Worm (Caenorhabditis elegans) whole organism, L1 larva: ENCODE results near the gene prx-5.

ENCODE experiments used
- efl-1 ChIP-seq, 4 experiments: fragments of 150-350 bp; optimal IDR thresholded peaks in 3 of 4; peaks in 1 of 4; 1 replicate in 1 of 4; 2 replicates in 3 of 4; lab custom pipeline; 2014; ENCODE audit warnings: missing biosample characterization in 2 of 4, missing genetic modification characterization in 2 of 4, missing genetic modification reagents in 2 of 4
- rnt-1 ChIP-seq: sonication (generic microtip); optimal IDR thresholded peaks from 2 replicates; lab custom pipeline; 2016; ENCODE audit warnings: mild to moderate bottlenecking, missing genetic modification characterization, moderate library complexity, missing compliant biosample characterization

DNA sequence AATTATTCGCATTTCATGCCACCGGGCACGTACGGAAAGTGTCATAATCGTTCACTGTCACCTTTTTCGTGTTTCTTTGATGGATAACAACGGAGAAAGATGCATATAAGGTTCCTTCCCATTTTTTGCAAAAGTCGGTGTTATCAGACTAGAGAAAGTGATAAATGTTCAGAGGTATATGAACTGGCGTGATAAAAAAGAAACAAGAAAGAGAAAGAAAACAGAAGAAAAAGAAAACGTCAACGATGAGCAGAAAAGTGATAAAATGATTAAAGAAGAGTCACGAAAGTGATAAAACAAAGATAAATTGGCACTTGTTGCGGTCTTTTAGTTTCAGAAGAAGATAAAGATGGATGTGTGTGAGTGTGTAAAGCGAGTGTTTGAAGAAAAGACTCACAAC lies 25.7 kb downstream of the prx-5 start:
- TF ChIP-seq efl-1 (optimal IDR thresholded peaks at IDR 0.05; lab: Kevin White, UChicago) (no peak), efl-1 (GFP tag; optimal IDR thresholded peaks at IDR 0.05 in 1 of 2; lab: Kevin White, UChicago) (no peak), rnt-1 (peak; percentile 32)
